Worm (Caenorhabditis elegans) whole organism, L1 larva: Measurements from ENCODE around the gene atf-4.

Source experiments
- C16A3.4 ChIP-seq: fragments of 150-350 bp; optimal IDR thresholded peaks from 2 replicates; lab custom pipeline; 2014; ENCODE audit warnings: missing biosample characterization, missing genetic modification characterization
- C34B4.2 ChIP-seq: sonication (generic microtip); optimal IDR thresholded peaks from 2 replicates; lab custom pipeline; 2017; ENCODE audit warnings: mild to moderate bottlenecking, missing genetic modification characterization, missing compliant biosample characterization
- F16B12.6 ChIP-seq: fragments of 150-350 bp; optimal IDR thresholded peaks from 2 replicates; lab custom pipeline; 2014; ENCODE audit warnings: missing biosample characterization, missing genetic modification characterization
- Y116A8C.19 ChIP-seq: sonication (generic microtip); optimal IDR thresholded peaks from 2 replicates; lab custom pipeline; 2016; ENCODE audit warnings: missing compliant biosample characterization, missing genetic modification characterization, borderline replicate concordance
- aha-1 ChIP-seq: fragments of 150-350 bp; optimal IDR thresholded peaks from 2 replicates; lab custom pipeline; 2014; ENCODE audit warnings: missing biosample characterization, missing genetic modification characterization
- alr-1 ChIP-seq: fragments of 200-800 bp; sonication (Bioruptor generic); optimal IDR thresholded peaks from 2 replicates; lab custom pipeline; 2018; ENCODE audit warnings: borderline replicate concordance, mild to moderate bottlenecking, missing genetic modification characterization, missing compliant biosample characterization
- ceh-8 ChIP-seq: fragments of 200-800 bp; sonication (Bioruptor generic); optimal IDR thresholded peaks from 2 replicates; lab custom pipeline; 2018; ENCODE audit warnings: mild to moderate bottlenecking, missing genetic modification characterization, moderate library complexity, missing compliant biosample characterization
- ces-1 ChIP-seq: fragments of 150-350 bp; optimal IDR thresholded peaks from 2 replicates; lab custom pipeline; 2014; ENCODE audit warnings: missing biosample characterization, missing genetic modification reagents, missing genetic modification characterization
- dpl-1 ChIP-seq, 3 experiments: fragments of 150-350 bp in 2 of 3; sonication (generic microtip) in 1 of 3; optimal IDR thresholded peaks; 2 replicates each; lab custom pipeline; 2014 to 2017; ENCODE audit warnings: missing biosample characterization in 3 of 3, missing genetic modification characterization in 3 of 3, missing genetic modification reagents in 3 of 3
- egl-13 ChIP-seq: sonication (generic microtip); optimal IDR thresholded peaks from 2 replicates; lab custom pipeline; 2016; ENCODE audit warnings: missing genotype, missing genetic modification reagents, missing genetic modification characterization, missing compliant biosample characterization
- egl-27 ChIP-seq, 2 experiments: fragments of 150-350 bp in 1 of 2; sonication (generic microtip); optimal IDR thresholded peaks; 3 replicates each; lab custom pipeline; 2017 to 2018; ENCODE audit warnings: missing biosample characterization in 2 of 2, missing genetic modification characterization in 2 of 2, missing genetic modification reagents in 2 of 2
- elt-2 ChIP-seq: sonication (generic microtip); optimal IDR thresholded peaks from 2 replicates; lab custom pipeline; 2016; ENCODE audit warnings: missing genetic modification characterization, mild to moderate bottlenecking, inconsistent platforms, missing compliant biosample characterization, missing genetic modification reagents
- elt-3 ChIP-seq, 6 experiments: fragments of 150-350 bp in 1 of 6; sonication (generic microtip); optimal IDR thresholded peaks; 2 replicates each; lab custom pipeline; 2017 to 2018; ENCODE audit warnings: missing biosample characterization in 6 of 6, missing genetic modification characterization in 6 of 6, inconsistent platforms in 1 of 6
- ets-5 ChIP-seq: fragments of 200-800 bp; sonication (Bioruptor generic); IDR thresholded peaks from 2 replicates; pipeline ENCODE4 v1.3.6; 2022; ENCODE audit warnings: missing genetic modification characterization, missing compliant biosample characterization
- fkh-10 ChIP-seq: sonication (generic microtip); optimal IDR thresholded peaks from 2 replicates; lab custom pipeline; 2017; ENCODE audit warnings: missing biosample characterization, missing genetic modification reagents, missing genetic modification characterization
- fkh-4 ChIP-seq: sonication (generic microtip); optimal IDR thresholded peaks from 2 replicates; lab custom pipeline; 2016; ENCODE audit warnings: missing compliant biosample characterization, missing genetic modification characterization, borderline replicate concordance
- fkh-8 ChIP-seq: sonication (generic microtip); optimal IDR thresholded peaks from 2 replicates; lab custom pipeline; 2016; ENCODE audit warnings: mild to moderate bottlenecking, missing genetic modification characterization, missing compliant biosample characterization
- fos-1 ChIP-seq: fragments of 150-350 bp; optimal IDR thresholded peaks from 2 replicates; lab custom pipeline; 2014; ENCODE audit warnings: missing biosample characterization, missing genetic modification characterization
- hlh-17 ChIP-seq: fragments of 200-800 bp; sonication (Bioruptor generic); optimal IDR thresholded peaks from 2 replicates; lab custom pipeline; 2018; ENCODE audit warnings: missing genetic modification characterization, mild to moderate bottlenecking, missing compliant biosample characterization, moderate library complexity, borderline replicate concordance
- hlh-4 ChIP-seq: sonication (generic microtip); optimal IDR thresholded peaks from 2 replicates; lab custom pipeline; 2016; ENCODE audit warnings: mild to moderate bottlenecking, missing genetic modification characterization, missing compliant biosample characterization
- irx-1 ChIP-seq: sonication (generic microtip); optimal IDR thresholded peaks from 2 replicates; lab custom pipeline; 2016; ENCODE audit warnings: missing genetic modification characterization, missing compliant biosample characterization
- isw-1 ChIP-seq: fragments of 200-800 bp; sonication (Bioruptor generic); IDR thresholded peaks from 2 replicates; pipeline ENCODE4 v1.3.6; 2022; ENCODE audit warnings: missing genetic modification characterization, missing compliant biosample characterization
- lin-14 ChIP-seq: fragments of 200-800 bp; sonication (Bioruptor generic); optimal IDR thresholded peaks from 2 replicates; lab custom pipeline; 2018; ENCODE audit warnings: mild to moderate bottlenecking, missing genetic modification characterization, moderate library complexity, missing compliant biosample characterization
- lin-35 ChIP-seq, 2 experiments: fragments of 150-350 bp; optimal IDR thresholded peaks; 2 replicates each; lab custom pipeline; 2014; ENCODE audit warnings: missing biosample characterization in 2 of 2, missing genetic modification characterization in 2 of 2, missing genetic modification reagents in 2 of 2
- lir-3 ChIP-seq: sonication (generic microtip); optimal IDR thresholded peaks from 2 replicates; lab custom pipeline; 2016; ENCODE audit warnings: mild to moderate bottlenecking, missing genetic modification characterization, moderate library complexity, missing compliant biosample characterization; ENCODE audit not compliant: poor library complexity
- lsy-2 ChIP-seq, 2 experiments: fragments of 150-350 bp; optimal IDR thresholded peaks; 2 replicates each; lab custom pipeline; 2014; ENCODE audit warnings: missing biosample characterization in 2 of 2, missing genetic modification characterization in 2 of 2
- mep-1 ChIP-seq: fragments of 150-350 bp; optimal IDR thresholded peaks from 2 replicates; lab custom pipeline; 2014; ENCODE audit warnings: missing biosample characterization, missing genetic modification characterization
- nhr-11 ChIP-seq: fragments of 150-350 bp; optimal IDR thresholded peaks from 2 replicates; lab custom pipeline; 2014; ENCODE audit warnings: missing biosample characterization, missing genetic modification characterization
- nhr-12 ChIP-seq: sonication (generic microtip); optimal IDR thresholded peaks from 2 replicates; lab custom pipeline; 2017; ENCODE audit warnings: missing biosample characterization, missing genetic modification characterization
- nhr-19 ChIP-seq: fragments of 200-800 bp; sonication (Bioruptor generic); conservative IDR thresholded peaks from 2 replicates; pipeline ENCODE4 v1.3.6; 2022; ENCODE audit warnings: missing genetic modification characterization, missing compliant biosample characterization
- nhr-237 ChIP-seq: fragments of 150-350 bp; optimal IDR thresholded peaks from 2 replicates; lab custom pipeline; 2014; ENCODE audit warnings: missing biosample characterization, missing genetic modification characterization
- nhr-28 ChIP-seq: fragments of 150-350 bp; optimal IDR thresholded peaks from 2 replicates; lab custom pipeline; 2014; ENCODE audit warnings: missing biosample characterization, missing genetic modification characterization
- nhr-76 ChIP-seq: sonication (generic microtip); optimal IDR thresholded peaks from 2 replicates; lab custom pipeline; 2017; ENCODE audit warnings: missing biosample characterization, missing genetic modification characterization
- nhr-77 ChIP-seq: fragments of 150-350 bp; optimal IDR thresholded peaks from 2 replicates; lab custom pipeline; 2014; ENCODE audit warnings: missing biosample characterization, missing genetic modification characterization
- pag-3 ChIP-seq: sonication (generic microtip); optimal IDR thresholded peaks from 2 replicates; lab custom pipeline; 2017; ENCODE audit warnings: missing genetic modification characterization, mild to moderate bottlenecking, missing compliant biosample characterization, antibody characterized with exemption, borderline replicate concordance; ENCODE audit not compliant: insufficient read depth
- pax-3 ChIP-seq: fragments of 200-800 bp; sonication (Bioruptor generic); optimal IDR thresholded peaks from 2 replicates; lab custom pipeline; 2018; ENCODE audit warnings: mild to moderate bottlenecking, missing genetic modification characterization, moderate library complexity, missing compliant biosample characterization
- pqm-1 ChIP-seq: sonication (generic microtip); optimal IDR thresholded peaks from 3 replicates; lab custom pipeline; 2017; ENCODE audit warnings: missing biosample characterization, missing genetic modification characterization
- rnt-1 ChIP-seq: sonication (generic microtip); optimal IDR thresholded peaks from 2 replicates; lab custom pipeline; 2016; ENCODE audit warnings: mild to moderate bottlenecking, missing genetic modification characterization, moderate library complexity, missing compliant biosample characterization
- skn-1 ChIP-seq: fragments of 150-350 bp; optimal IDR thresholded peaks from 2 replicates; lab custom pipeline; 2014; ENCODE audit warnings: missing biosample characterization, missing genetic modification characterization
- snu-23 ChIP-seq: sonication (generic microtip); optimal IDR thresholded peaks from 2 replicates; lab custom pipeline; 2016; ENCODE audit warnings: missing genetic modification characterization, missing compliant biosample characterization
- sox-4 ChIP-seq: sonication (generic microtip); optimal IDR thresholded peaks from 2 replicates; lab custom pipeline; 2016; ENCODE audit warnings: missing genetic modification characterization, missing compliant biosample characterization
- sptf-1 ChIP-seq: fragments of 150-350 bp; optimal IDR thresholded peaks from 2 replicates; lab custom pipeline; 2014; ENCODE audit warnings: missing biosample characterization, missing genetic modification characterization
- sup-37 ChIP-seq: fragments of 200-800 bp; sonication (Bioruptor generic); optimal IDR thresholded peaks from 2 replicates; lab custom pipeline; 2018; ENCODE audit warnings: mild to moderate bottlenecking, missing genetic modification characterization, missing compliant biosample characterization
- tlp-1 ChIP-seq: fragments of 150-350 bp; optimal IDR thresholded peaks from 2 replicates; lab custom pipeline; 2014; ENCODE audit warnings: missing biosample characterization, missing genetic modification characterization
- unc-130 ChIP-seq: fragments of 150-350 bp; optimal IDR thresholded peaks from 2 replicates; lab custom pipeline; 2017; ENCODE audit warnings: missing biosample characterization, missing genetic modification characterization, inconsistent platforms
- unc-62 ChIP-seq: fragments of 150-350 bp; optimal IDR thresholded peaks from 2 replicates; lab custom pipeline; 2014; ENCODE audit warnings: missing biosample characterization, missing genetic modification reagents, missing genetic modification characterization
- vab-15 ChIP-seq: sonication (generic microtip); optimal IDR thresholded peaks from 2 replicates; lab custom pipeline; 2017; ENCODE audit warnings: missing genotype, mild to moderate bottlenecking, missing genetic modification characterization, missing compliant biosample characterization
- xbp-1 ChIP-seq: sonication (generic microtip); optimal IDR thresholded peaks from 2 replicates; lab custom pipeline; 2016; ENCODE audit warnings: missing genetic modification characterization, missing compliant biosample characterization
- zag-1 ChIP-seq: fragments of 150-350 bp; optimal IDR thresholded peaks from 2 replicates; lab custom pipeline; 2014; ENCODE audit warnings: missing biosample characterization, missing genetic modification characterization
- zip-4 ChIP-seq: fragments of 200-800 bp; sonication (Bioruptor generic); optimal IDR thresholded peaks from 2 replicates; lab custom pipeline; 2018; ENCODE audit warnings: mild to moderate bottlenecking, missing genetic modification characterization, moderate library complexity, missing compliant biosample characterization
- ztf-4 ChIP-seq: fragments of 150-350 bp; optimal IDR thresholded peaks from 2 replicates; lab custom pipeline; 2014; ENCODE audit warnings: missing biosample characterization, missing genetic modification characterization

atf-4 gene

ce11 chrX:14790320-14791048 is 20.1 kb downstream of the atf-4 start, which contains the start of gene tatn-1 (continued):
- TF ChIP-seq hlh-17 (GFP tag; lab: Kevin White, UChicago) (no peak), skn-1 (tag; lab: Kevin White, UChicago) (peak; percentile 55), fos-1 (tag; lab: Kevin White, UChicago) (no peak), nhr-76 (tag; lab: Kevin White, UChicago) (no peak), zag-1 (tag; lab: Kevin White, UChicago) (no peak), elt-3 (tag; optimal IDR thresholded peaks at IDR 0.05; lab: Kevin White, UChicago) (peak in 5 of 6 experiments; percentile 2 to 90 (median 42)), rnt-1 (peak; percentile 30), Y116A8C.19 (tag; lab: Kevin White, UChicago) (no peak), mep-1 (peak; percentile 75), lin-14 (peak; percentile 96), nhr-77 (peak; percentile 2), ztf-4 (peak; percentile 74), ceh-8 (GFP tag; lab: Kevin White, UChicago) (no peak), fkh-8 (tag; lab: Kevin White, UChicago) (no peak), pax-3 (no peak), alr-1 (tag; lab: Kevin White, UChicago) (no peak), lin-35 (GFP tag; optimal IDR thresholded peaks at IDR 0.05; lab: Kevin White, UChicago) (peak; percentile 37 to 80), irx-1 (tag; lab: Kevin White, UChicago) (peak; percentile 81), lir-3 (tag; lab: Kevin White, UChicago) (no peak), C34B4.2 (tag; lab: Kevin White, UChicago) (no peak), ces-1 (GFP tag; lab: Kevin White, UChicago) (no peak), nhr-11 (no peak), nhr-12 (tag; lab: Kevin White, UChicago) (no peak), aha-1 (tag; lab: Kevin White, UChicago) (no peak), isw-1 (GFP tag; lab: Robert Waterston, UW) (no peak), nhr-19 (GFP tag; lab: Robert Waterston, UW) (peak; percentile 72), hlh-4 (tag; lab: Kevin White, UChicago) (no peak), unc-62 (GFP tag; lab: Kevin White, UChicago) (no peak), lsy-2 (tag; optimal IDR thresholded peaks at IDR 0.05; lab: Kevin White, UChicago) (peak; percentile 51 to 65), zip-4 (no peak), C16A3.4 (tag; lab: Kevin White, UChicago) (peak; percentile 48), unc-130 (tag; lab: Kevin White, UChicago) (peak; percentile 46), egl-13 (tag; lab: Kevin White, UChicago) (no peak), sptf-1 (tag; lab: Kevin White, UChicago) (no peak), xbp-1 (peak; percentile 71), sup-37 (GFP tag; lab: Kevin White, UChicago) (no peak), nhr-28 (tag; lab: Kevin White, UChicago) (no peak), elt-2 (tag; lab: Kevin White, UChicago) (peak; percentile 95), ets-5 (GFP tag; lab: Robert Waterston, UW) (no peak), fkh-10 (GFP tag; lab: Kevin White, UChicago) (no peak), pag-3 (no peak), fkh-4 (tag; lab: Kevin White, UChicago) (no peak), egl-27 (tag; optimal IDR thresholded peaks at IDR 0.05; lab: Kevin White, UChicago) (peak; percentile 29 to 66), dpl-1 (GFP tag; optimal IDR thresholded peaks at IDR 0.05; lab: Kevin White, UChicago) (peak in 2 of 3 experiments; percentile 1 to 38), pqm-1 (peak; percentile 17), nhr-237 (tag; lab: Kevin White, UChicago) (no peak), F16B12.6 (tag; lab: Kevin White, UChicago) (no peak), tlp-1 (no peak), sox-4 (tag; lab: Kevin White, UChicago) (no peak), snu-23 (peak; percentile 85), vab-15 (tag; lab: Kevin White, UChicago) (peak; percentile 45)
